Worm (Caenorhabditis elegans): ENCODE measurements around the gene unc-70.

unc-70 gene

DNA sequence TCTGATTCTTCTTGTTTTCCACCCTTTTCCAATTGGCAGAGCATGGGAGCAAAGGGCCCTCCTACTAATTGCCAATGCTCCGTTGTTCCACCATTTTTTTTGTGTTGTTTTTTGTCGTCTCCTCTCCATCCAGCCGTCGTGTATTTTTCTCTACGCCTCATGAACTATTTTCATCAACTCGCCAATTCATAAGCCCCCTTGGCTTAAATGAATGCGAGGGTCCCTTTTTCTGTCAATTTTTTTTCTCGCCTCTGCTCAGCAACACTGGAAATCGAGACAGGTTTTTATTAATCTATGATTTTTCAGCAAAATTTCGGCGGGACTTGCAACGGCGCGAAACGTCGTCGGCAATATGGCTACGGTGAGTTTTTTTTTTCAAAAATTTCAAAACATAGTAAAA, at the start of gene unc-70:
Gene unc-70 (plus strand): TSS at position 301 of the 400 bp plus-strand sequence.
- TF ChIP-seq ztf-23 (GFP tag; IDR thresholded peaks at IDR 0.05) (no peak), med-1 (GFP tag; optimal IDR thresholded peaks at IDR 0.05; ENCODE audit: insufficient read depth) (no peak), klf-2 (GFP tag; conservative IDR thresholded peaks at IDR 0.05) (no peak), ztf-29 (GFP tag; IDR thresholded peaks at IDR 0.05) (no peak), flt-1 (GFP tag; IDR thresholded peaks at IDR 0.05) (no peak), T22C8.4 (GFP tag; IDR thresholded peaks at IDR 0.05) (no peak), cog-1 (tag; optimal IDR thresholded peaks at IDR 0.05) (no peak), tab-1 (GFP tag; IDR thresholded peaks at IDR 0.05) (no peak), ref-1 (GFP tag; conservative IDR thresholded peaks at IDR 0.05) (no peak)

DNA sequence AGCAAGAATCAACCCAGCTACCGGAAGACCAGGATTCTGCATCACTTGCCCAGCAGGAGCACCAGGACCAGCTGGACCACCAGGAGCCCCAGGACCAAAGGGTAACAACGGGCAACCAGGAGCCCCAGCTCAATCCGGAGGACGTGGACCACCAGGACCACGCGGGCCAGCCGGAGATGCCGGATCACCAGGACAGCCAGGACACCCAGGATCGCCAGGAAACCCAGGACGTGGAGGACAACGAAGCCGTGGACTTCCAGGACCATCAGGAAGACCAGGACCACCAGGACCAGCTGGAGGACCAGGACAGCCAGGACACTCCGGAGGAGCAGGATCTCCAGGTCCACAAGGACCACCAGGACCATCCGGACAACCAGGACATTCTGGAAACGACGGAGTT, 49.6 kb upstream of the unc-70 start:
- no peak for TF ChIP-seq ref-1 (GFP tag; conservative IDR thresholded peaks at IDR 0.05)
- TF ChIP-seq cog-1 (tag; optimal IDR thresholded peaks at IDR 0.05) = no peak
- TF ChIP-seq tab-1 (GFP tag; IDR thresholded peaks at IDR 0.05) = no peak
- TF ChIP-seq klf-2 (GFP tag; conservative IDR thresholded peaks at IDR 0.05) = no peak
- TF ChIP-seq med-1 (GFP tag; optimal IDR thresholded peaks at IDR 0.05; ENCODE audit: insufficient read depth) = no peak
- TF ChIP-seq flt-1 (GFP tag; IDR thresholded peaks at IDR 0.05) = no peak
- no peak for TF ChIP-seq T22C8.4 (GFP tag; IDR thresholded peaks at IDR 0.05)
- TF ChIP-seq ztf-29 (GFP tag; IDR thresholded peaks at IDR 0.05) = no peak
- no peak for TF ChIP-seq ztf-23 (GFP tag; IDR thresholded peaks at IDR 0.05)

- TF ChIP-seq ztf-29 (GFP tag; IDR thresholded peaks at IDR 0.05) = no peak
- no peak for TF ChIP-seq klf-2 (GFP tag; conservative IDR thresholded peaks at IDR 0.05)
- no peak for TF ChIP-seq med-1 (GFP tag; optimal IDR thresholded peaks at IDR 0.05; ENCODE audit: insufficient read depth)
- no peak for TF ChIP-seq T22C8.4 (GFP tag; IDR thresholded peaks at IDR 0.05)
- no peak for TF ChIP-seq ref-1 (GFP tag; conservative IDR thresholded peaks at IDR 0.05)
- no peak for TF ChIP-seq cog-1 (tag; optimal IDR thresholded peaks at IDR 0.05)
- no peak for TF ChIP-seq ztf-23 (GFP tag; IDR thresholded peaks at IDR 0.05)
- no peak for TF ChIP-seq flt-1 (GFP tag; IDR thresholded peaks at IDR 0.05)
- TF ChIP-seq tab-1 (GFP tag; IDR thresholded peaks at IDR 0.05) = no peak
Measured at ce11 chrV:6835242-6835641, 45.9 kb upstream of the unc-70 start, which contains the start of the genes T15B7.14 and col-143. TSS of gene T15B7.14 (minus strand) at chrV:6835342. TSS of gene col-143 (plus strand) at chrV:6835635.

- TF ChIP-seq ztf-29 (GFP tag; IDR thresholded peaks at IDR 0.05) = no peak
Measured at ce11 chrV:6836036-6836435, 45.1 kb upstream of the unc-70 start.

- no peak for TF ChIP-seq flt-1 (GFP tag; IDR thresholded peaks at IDR 0.05)
- no peak for TF ChIP-seq med-1 (GFP tag; optimal IDR thresholded peaks at IDR 0.05; ENCODE audit: insufficient read depth)
- TF ChIP-seq ref-1 (GFP tag; conservative IDR thresholded peaks at IDR 0.05) = no peak
- no peak for TF ChIP-seq tab-1 (GFP tag; IDR thresholded peaks at IDR 0.05)
- TF ChIP-seq ztf-29 (GFP tag; IDR thresholded peaks at IDR 0.05) = no peak
- no peak for TF ChIP-seq ztf-23 (GFP tag; IDR thresholded peaks at IDR 0.05)
- TF ChIP-seq T22C8.4 (GFP tag; IDR thresholded peaks at IDR 0.05) = no peak
- TF ChIP-seq klf-2 (GFP tag; conservative IDR thresholded peaks at IDR 0.05) = no peak
- TF ChIP-seq cog-1 (tag; optimal IDR thresholded peaks at IDR 0.05) = no peak
Measured at ce11 chrV:6838599-6838998, 42.5 kb upstream of the unc-70 start, which contains the start of gene T15B7.15. TSS of gene T15B7.15 (minus strand) at chrV:6838665.

DNA sequence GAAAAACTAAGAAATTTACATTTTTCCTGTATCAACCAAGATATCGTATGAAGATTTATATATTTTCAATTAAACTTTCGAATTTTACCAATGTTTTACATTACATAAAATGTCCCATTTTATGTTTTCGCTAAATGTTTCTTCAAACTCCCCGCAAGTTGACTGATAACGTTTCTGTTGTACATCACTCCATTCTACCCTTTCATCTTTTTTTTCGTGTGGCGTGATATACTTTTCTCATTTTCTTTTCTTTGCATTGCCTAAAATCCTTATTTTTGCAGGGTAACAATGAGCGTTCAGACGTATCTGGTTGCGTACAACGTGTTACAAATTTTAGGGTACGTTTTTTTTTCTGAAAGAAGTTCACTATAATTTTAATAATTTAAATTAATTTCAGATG, 42.1 kb upstream of the unc-70 start, which contains the start of gene hpo-8:
Gene hpo-8 (plus strand): TSS at position 282 of the 400 bp plus-strand sequence.
- TF ChIP-seq med-1 (GFP tag; optimal IDR thresholded peaks at IDR 0.05; ENCODE audit: insufficient read depth) = no peak
- TF ChIP-seq ztf-29 (GFP tag; IDR thresholded peaks at IDR 0.05) = no peak
- no peak for TF ChIP-seq T22C8.4 (GFP tag; IDR thresholded peaks at IDR 0.05)
- TF ChIP-seq ref-1 (GFP tag; conservative IDR thresholded peaks at IDR 0.05) = no peak
- no peak for TF ChIP-seq tab-1 (GFP tag; IDR thresholded peaks at IDR 0.05)
- TF ChIP-seq cog-1 (tag; optimal IDR thresholded peaks at IDR 0.05) = no peak
- no peak for TF ChIP-seq ztf-23 (GFP tag; IDR thresholded peaks at IDR 0.05)
- TF ChIP-seq klf-2 (GFP tag; conservative IDR thresholded peaks at IDR 0.05) = no peak
- no peak for TF ChIP-seq flt-1 (GFP tag; IDR thresholded peaks at IDR 0.05)

DNA sequence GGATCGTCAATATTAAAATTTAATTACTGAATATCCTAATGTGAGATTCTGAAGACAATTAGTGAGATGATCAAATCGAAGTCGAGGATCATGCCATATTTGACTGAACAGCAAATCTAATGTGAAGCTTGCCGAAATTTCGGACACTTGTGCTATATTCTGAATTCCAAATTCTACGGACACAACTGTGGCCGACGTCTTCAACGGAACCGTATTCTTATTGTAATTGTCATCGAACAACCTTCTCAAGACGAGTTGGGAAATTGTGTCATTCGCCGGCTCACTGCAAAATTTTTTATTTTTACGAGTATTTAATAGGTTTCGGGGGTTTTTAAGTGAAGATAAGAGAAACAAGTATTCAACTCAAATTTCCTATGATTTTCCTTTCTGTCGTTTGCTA, 38.7 kb upstream of the unc-70 start, which contains the start of gene T15B7.1:
Gene T15B7.1 (plus strand): TSS at position 301 of the 400 bp plus-strand sequence.
- no peak for TF ChIP-seq ztf-23 (GFP tag; IDR thresholded peaks at IDR 0.05)
- TF ChIP-seq flt-1 (GFP tag; IDR thresholded peaks at IDR 0.05) = no peak
- TF ChIP-seq ztf-29 (GFP tag; IDR thresholded peaks at IDR 0.05) = no peak

- TF ChIP-seq ref-1 (GFP tag; conservative IDR thresholded peaks at IDR 0.05) = no peak
- no peak for TF ChIP-seq T22C8.4 (GFP tag; IDR thresholded peaks at IDR 0.05)
- TF ChIP-seq cog-1 (tag; optimal IDR thresholded peaks at IDR 0.05) = no peak
- no peak for TF ChIP-seq flt-1 (GFP tag; IDR thresholded peaks at IDR 0.05)
- TF ChIP-seq ztf-23 (GFP tag; IDR thresholded peaks at IDR 0.05) = no peak
- TF ChIP-seq med-1 (GFP tag; optimal IDR thresholded peaks at IDR 0.05; ENCODE audit: insufficient read depth) = no peak
- TF ChIP-seq klf-2 (GFP tag; conservative IDR thresholded peaks at IDR 0.05) = no peak
- no peak for TF ChIP-seq ztf-29 (GFP tag; IDR thresholded peaks at IDR 0.05)
- TF ChIP-seq tab-1 (GFP tag; IDR thresholded peaks at IDR 0.05) = no peak
Measured at ce11 chrV:6846507-6846906, 34.6 kb upstream of the unc-70 start, which contains the start of gene lgc-54. TSS of gene lgc-54 (minus strand) at chrV:6846607.

DNA sequence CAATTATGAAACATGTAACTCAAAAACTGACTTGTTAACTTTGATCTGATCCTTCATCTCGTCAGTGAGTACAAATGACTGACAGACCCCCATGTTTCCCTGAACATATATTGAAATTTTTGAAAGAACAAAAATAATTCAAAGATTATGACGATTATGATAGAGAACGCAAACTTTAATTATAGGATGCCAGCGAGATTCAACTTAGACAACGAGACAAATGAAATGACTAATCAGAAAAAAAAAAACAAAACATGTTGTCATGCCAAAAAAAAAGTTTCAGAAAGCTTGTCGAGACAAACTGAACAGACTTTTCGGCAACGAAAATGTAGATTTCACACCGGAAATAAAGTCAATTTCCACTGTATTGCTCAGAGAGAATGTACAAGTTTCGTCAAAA, 26.4 kb upstream of the unc-70 start, which contains the start of gene gpa-10:
Gene gpa-10 (minus strand): TSS at position 101 of the 400 bp plus-strand sequence.
- TF ChIP-seq T22C8.4 (GFP tag; IDR thresholded peaks at IDR 0.05) (no peak), cog-1 (tag; optimal IDR thresholded peaks at IDR 0.05) (no peak), ref-1 (GFP tag; conservative IDR thresholded peaks at IDR 0.05) (no peak), ztf-23 (GFP tag; IDR thresholded peaks at IDR 0.05) (no peak), med-1 (GFP tag; optimal IDR thresholded peaks at IDR 0.05; ENCODE audit: insufficient read depth) (no peak), klf-2 (GFP tag; conservative IDR thresholded peaks at IDR 0.05) (no peak), flt-1 (GFP tag; IDR thresholded peaks at IDR 0.05) (no peak), ztf-29 (GFP tag; IDR thresholded peaks at IDR 0.05) (no peak), tab-1 (GFP tag; IDR thresholded peaks at IDR 0.05) (no peak)

- TF ChIP-seq cog-1 (tag; optimal IDR thresholded peaks at IDR 0.05) (no peak), klf-2 (GFP tag; conservative IDR thresholded peaks at IDR 0.05) (no peak), med-1 (GFP tag; optimal IDR thresholded peaks at IDR 0.05; ENCODE audit: insufficient read depth) (no peak), ztf-29 (GFP tag; IDR thresholded peaks at IDR 0.05) (no peak), tab-1 (GFP tag; IDR thresholded peaks at IDR 0.05) (no peak), T22C8.4 (GFP tag; IDR thresholded peaks at IDR 0.05) (no peak), ztf-23 (GFP tag; IDR thresholded peaks at IDR 0.05) (no peak), ref-1 (GFP tag; conservative IDR thresholded peaks at IDR 0.05) (no peak), flt-1 (GFP tag; IDR thresholded peaks at IDR 0.05) (no peak)
Measured at ce11 chrV:6870004-6870403, 11.1 kb upstream of the unc-70 start, which contains the start of gene frpr-18. TSS of gene frpr-18 (plus strand) at chrV:6870304.
